Fruit fly (Drosophila melanogaster): ENCODE measurements around the gene mtrm.

The mtrm gene

dm6 chr3L:8457866-8458766 is 45.3 kb downstream of the mtrm start (continued):
- TF ChIP-seq grau (tag; optimal IDR thresholded peaks at IDR 0.05) (peak; percentile 98), Sox100B (GFP tag; optimal IDR thresholded peaks at IDR 0.05) (peak; percentile 99), al (GFP tag; IDR thresholded peaks at IDR 0.05) (peak; percentile 96), luna (GFP tag; optimal IDR thresholded peaks at IDR 0.05) (peak; percentile 89), Rx (GFP tag; IDR thresholded peaks at IDR 0.05) (peak; percentile 91), CG12659 (GFP tag; optimal IDR thresholded peaks at IDR 0.05) (peak; percentile 98), ranshi (GFP tag; IDR thresholded peaks at IDR 0.05) (peak; percentile 98), nom (GFP tag; optimal IDR thresholded peaks at IDR 0.05) (peak; percentile 86), nerfin-1 (tag; optimal IDR thresholded peaks at IDR 0.05) (peak; percentile 98), CG4707 (GFP tag; optimal IDR thresholded peaks at IDR 0.05) (peak; percentile 96), pan (optimal IDR thresholded peaks at IDR 0.05) (no peak), pan (GFP tag; optimal IDR thresholded peaks at IDR 0.05 in 1 of 2, IDR thresholded peaks at IDR 0.05 in 1 of 2) (peak in 1 of 2 experiments; percentile 98), Atf-2 (GFP tag; optimal IDR thresholded peaks at IDR 0.05) (peak; percentile 97), CG17359 (tag; optimal IDR thresholded peaks at IDR 0.05) (peak; percentile 99), fd96Cb (tag; optimal IDR thresholded peaks at IDR 0.05) (peak; percentile 99), CG6272 (GFP tag; IDR thresholded peaks at IDR 0.05) (peak; percentile 95), seq (GFP tag; IDR thresholded peaks at IDR 0.05) (peak; percentile 98), pum (GFP tag; optimal IDR thresholded peaks at IDR 0.05) (peak; percentile 98), Ada2b (GFP tag; IDR thresholded peaks at IDR 0.05) (peak; percentile 98), B-H1 (GFP tag; IDR thresholded peaks at IDR 0.05) (peak; percentile 96), odd (GFP tag; optimal IDR thresholded peaks at IDR 0.05) (peak; percentile 97), MTF-1 (GFP tag; optimal IDR thresholded peaks at IDR 0.05; ENCODE audit: borderline replicate concordance) (peak; percentile 97), repo (GFP tag; optimal IDR thresholded peaks at IDR 0.05) (peak; percentile 97), Hr51 (GFP tag; optimal IDR thresholded peaks at IDR 0.05) (peak; percentile 97 to 99), sc (optimal IDR thresholded peaks at IDR 0.05) (no peak), sc (GFP tag; optimal IDR thresholded peaks at IDR 0.05) (peak; percentile 98), ash1 (GFP tag; optimal IDR thresholded peaks at IDR 0.05) (peak; percentile 74), hb (GFP tag; IDR thresholded peaks at IDR 0.05; ENCODE audit: partially characterized antibody) (no peak), slou (GFP tag; optimal IDR thresholded peaks at IDR 0.05) (peak; percentile 95), eve (GFP tag; optimal IDR thresholded peaks at IDR 0.05) (no peak), CG10431 (GFP tag; optimal IDR thresholded peaks at IDR 0.05) (peak; percentile 95), lab (GFP tag; optimal IDR thresholded peaks at IDR 0.05) (peak; percentile 98), yki (optimal IDR thresholded peaks at IDR 0.05) (no peak), zen (tag; optimal IDR thresholded peaks at IDR 0.05) (peak; percentile 98), Sry-δ (GFP tag; optimal IDR thresholded peaks at IDR 0.05) (peak; percentile 71), Pdp1 (GFP tag; optimal IDR thresholded peaks at IDR 0.05) (peak; percentile 97 to 98), sd (tag; optimal IDR thresholded peaks at IDR 0.05) (peak; percentile 99), lola (GFP tag; optimal IDR thresholded peaks at IDR 0.05) (peak in 1 of 3 experiments; percentile 99), sob (GFP tag; IDR thresholded peaks at IDR 0.05) (peak; percentile 97), fu2 (GFP tag; optimal IDR thresholded peaks at IDR 0.05) (peak; percentile 93), chinmo (GFP tag; IDR thresholded peaks at IDR 0.05; ENCODE audit: partially characterized antibody) (0 out of 4 replicates have a peak, but pooled peaks have one; percentile 59), CG7786 (GFP tag; optimal IDR thresholded peaks at IDR 0.05) (peak; percentile 97), Ravus (GFP tag; IDR thresholded peaks at IDR 0.05) (peak; percentile 93), ewg (GFP tag; optimal IDR thresholded peaks at IDR 0.05) (peak; percentile 97), ftz-f1 (GFP tag; optimal IDR thresholded peaks at IDR 0.05) (peak; percentile 46), twi (tag; optimal IDR thresholded peaks at IDR 0.05) (peak; percentile 97), CG30403 (GFP tag; optimal IDR thresholded peaks at IDR 0.05) (peak; percentile 99), CG4820 (GFP tag; optimal IDR thresholded peaks at IDR 0.05) (peak; percentile 98)
